Worm (Caenorhabditis elegans): ENCODE results near the gene fbxa-151.
A peak's percentile ranks its signal among the peaks of the same experiment; 100 is the strongest.
"Not testable (repeated sequence)": the region's sequence is repeated elsewhere in the genome, so short reads cannot be mapped to it uniquely, and the experiment has no call there.

Gene fbxa-151

DNA sequence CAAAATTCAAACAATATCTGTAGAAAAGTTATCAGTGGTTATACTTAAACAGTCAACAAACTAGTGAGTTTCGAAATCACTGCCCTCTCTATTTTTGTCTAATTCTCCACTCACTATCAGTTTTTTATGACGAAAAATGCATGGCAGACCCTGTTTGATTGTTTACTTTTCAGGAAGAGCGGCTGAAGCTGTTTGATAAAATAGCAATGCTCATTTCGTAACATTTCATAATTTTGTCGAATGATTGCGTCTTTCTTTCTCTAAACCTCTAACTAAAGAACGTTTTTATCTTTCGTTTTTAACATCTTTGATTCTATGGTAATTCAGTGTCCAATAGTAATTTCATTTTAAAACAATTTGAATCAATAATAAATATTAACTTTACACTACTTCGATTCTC, 12.5 kb upstream of the fbxa-151 start (continued):
- TF ChIP-seq lin-14 (GFP tag; optimal IDR thresholded peaks at IDR 0.05) (no peak), mdl-1 (tag; optimal IDR thresholded peaks at IDR 0.05) (peak in 1 of 2 experiments; percentile 27), elt-3 (tag; optimal IDR thresholded peaks at IDR 0.05) (peak in 1 of 6 experiments; percentile 43)

DNA sequence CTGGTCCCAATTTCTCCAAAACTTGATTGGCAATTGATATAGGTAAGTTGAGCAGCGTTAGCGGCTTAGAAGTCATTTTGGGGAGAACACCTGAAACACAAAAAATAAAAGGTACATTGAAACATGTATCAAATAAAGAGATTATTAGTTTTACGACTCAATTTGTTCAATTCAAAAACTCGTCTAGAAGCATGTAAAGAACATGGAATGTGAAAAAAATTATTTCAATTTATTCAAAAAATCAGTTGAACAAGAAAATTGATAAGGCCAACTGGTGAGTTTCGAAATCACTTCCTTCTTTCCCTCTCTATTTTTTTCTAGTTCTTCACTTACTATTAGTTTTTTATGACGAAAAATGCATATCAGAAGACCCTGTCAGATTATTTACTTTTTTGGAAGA, 8.8 kb upstream of the fbxa-151 start, which contains the start of gene fbxa-30:
TSS of gene fbxa-30 (minus strand) at position 101 of the 400 bp plus-strand sequence.
- TF ChIP-seq ama-1 (optimal IDR thresholded peaks at IDR 0.05) (no peak), unc-130 (tag; optimal IDR thresholded peaks at IDR 0.05) (no peak), irx-1 (tag; optimal IDR thresholded peaks at IDR 0.05) (no peak)

DNA sequence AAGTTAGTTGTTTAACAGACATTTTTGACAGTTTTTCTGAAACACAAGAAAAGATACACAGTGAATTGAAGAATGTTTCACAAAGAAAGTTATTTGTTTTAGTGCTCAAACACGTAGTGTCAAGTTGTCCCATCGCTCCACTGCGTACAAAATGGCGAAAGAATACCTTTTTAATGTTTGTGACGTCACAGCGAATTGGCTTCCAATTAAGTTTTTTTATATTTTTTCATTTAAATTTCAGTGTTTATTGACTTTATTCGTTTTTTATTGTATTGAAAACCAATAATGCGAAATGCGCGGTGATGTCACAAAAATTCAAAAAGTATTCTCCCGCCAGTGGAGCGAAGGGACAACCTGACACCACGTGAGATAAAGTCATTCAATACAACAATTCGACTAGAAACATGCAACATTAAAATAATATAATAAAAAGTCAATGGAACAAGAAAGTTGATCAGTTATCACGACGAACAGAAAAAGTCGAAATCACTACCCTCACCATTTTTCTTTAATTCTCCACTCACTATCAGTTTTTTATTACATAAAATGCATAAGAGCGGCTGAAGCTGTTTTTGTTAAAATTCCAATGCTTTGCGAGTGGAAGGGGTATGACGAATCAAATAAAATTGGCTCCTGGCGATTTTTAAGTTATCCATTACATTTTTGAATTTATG, 7.1 kb upstream of the fbxa-151 start, which contains the start of gene fbxa-29:
TSS of gene fbxa-29 (minus strand) at position 51 of the 674 bp plus-strand sequence.
- TF ChIP-seq elt-2 (tag; optimal IDR thresholded peaks at IDR 0.05) (peak; percentile 8), egl-13 (tag; optimal IDR thresholded peaks at IDR 0.05) (no peak)

DNA sequence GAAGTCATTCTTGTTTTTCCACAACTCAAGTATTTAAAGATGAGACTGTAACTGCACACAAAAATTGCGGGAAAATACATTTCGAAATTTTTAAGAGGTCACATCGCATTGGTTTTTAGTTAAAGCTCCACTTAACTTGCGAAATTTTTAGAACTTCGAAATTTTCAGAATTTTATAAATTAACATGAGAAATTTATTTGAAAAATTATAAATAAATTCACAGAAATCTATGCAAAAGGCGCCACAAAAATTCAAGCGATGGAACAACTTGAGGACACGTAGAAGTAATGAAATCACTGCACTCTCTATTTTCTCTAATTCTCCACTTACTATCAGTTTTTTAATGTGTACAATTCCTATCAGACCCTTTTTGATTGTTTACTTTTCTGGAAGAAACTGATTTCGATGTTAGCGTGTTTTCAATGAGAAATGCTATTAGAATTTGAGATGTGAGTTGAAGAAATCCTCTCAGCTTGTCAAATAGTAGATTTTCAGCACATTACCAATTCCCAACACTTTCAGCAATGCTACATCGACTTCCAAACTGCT, 4.8 kb upstream of the fbxa-151 start, which contains the start of gene fbxa-31:
TSS of gene fbxa-31 (minus strand) at position 51 of the 549 bp plus-strand sequence.
- TF ChIP-seq hlh-4 (tag; optimal IDR thresholded peaks at IDR 0.05) (no peak), nhr-237 (tag; optimal IDR thresholded peaks at IDR 0.05) (no peak), lin-35 (GFP tag; optimal IDR thresholded peaks at IDR 0.05) (peak in 1 of 2 experiments; percentile 27), elt-2 (tag; optimal IDR thresholded peaks at IDR 0.05) (peak; percentile 24), efl-1 (optimal IDR thresholded peaks at IDR 0.05) (no peak), efl-1 (GFP tag; optimal IDR thresholded peaks at IDR 0.05 in 1 of 2) (peak in 1 of 2 experiments; percentile 26)

DNA sequence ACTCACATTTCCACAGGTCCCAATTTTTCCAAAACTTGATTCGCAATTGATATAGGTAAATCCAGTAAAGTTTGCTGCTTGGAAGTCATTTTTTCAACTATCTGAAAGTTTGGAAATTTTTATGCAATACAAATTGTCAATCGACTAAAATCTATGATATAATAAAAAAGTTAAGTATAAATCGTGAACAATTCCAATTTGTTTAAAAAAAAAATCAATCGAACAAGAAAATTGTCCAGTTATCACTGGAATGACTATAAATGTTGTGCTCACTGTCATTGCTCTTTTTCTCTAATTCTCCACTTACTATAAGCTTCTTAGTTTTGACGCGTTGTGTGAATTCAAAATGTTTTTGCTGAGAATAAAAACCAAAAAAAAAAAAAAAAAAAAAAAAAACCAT, 2.5 kb upstream of the fbxa-151 start, which contains the start of gene fbxa-32:
TSS of gene fbxa-32 (minus strand) at position 101 of the 400 bp plus-strand sequence.
- TF ChIP-seq nhr-20 (tag; optimal IDR thresholded peaks at IDR 0.05) = no peak
- TF ChIP-seq elt-2 (tag; optimal IDR thresholded peaks at IDR 0.05) = peak; percentile 16
- TF ChIP-seq ceh-8 (GFP tag; optimal IDR thresholded peaks at IDR 0.05) = no peak
- TF ChIP-seq vab-15 (tag; optimal IDR thresholded peaks at IDR 0.05) = no peak

DNA sequence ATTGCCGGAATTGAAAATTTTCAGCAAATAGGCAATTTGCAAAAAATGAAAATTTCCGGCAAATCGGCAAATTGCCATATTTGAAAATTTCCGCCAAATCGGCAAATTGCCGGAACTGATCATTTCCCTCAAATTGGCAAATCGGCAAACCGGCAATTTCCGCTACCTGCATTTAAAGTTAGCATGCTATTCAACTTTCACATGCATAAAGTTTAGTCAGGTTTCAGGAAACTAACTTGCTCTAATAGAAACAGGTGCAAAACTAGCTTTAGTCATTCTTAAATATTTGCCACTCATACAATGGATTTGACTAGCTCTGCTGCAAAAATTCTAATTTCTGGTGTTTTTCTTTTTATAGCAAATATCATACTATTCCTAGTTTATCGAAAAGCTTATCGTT, 3.0 kb downstream of the fbxa-151 start, which contains the start of gene srz-9:
TSS of gene srz-9 (plus strand) at position 301 of the 400 bp plus-strand sequence.
- not testable (repeated sequence) for TF ChIP-seq nhr-84 (tag; optimal IDR thresholded peaks at IDR 0.05); ets-5 (GFP tag; IDR thresholded peaks at IDR 0.05); lin-39 (tag; optimal IDR thresholded peaks at IDR 0.05)

DNA sequence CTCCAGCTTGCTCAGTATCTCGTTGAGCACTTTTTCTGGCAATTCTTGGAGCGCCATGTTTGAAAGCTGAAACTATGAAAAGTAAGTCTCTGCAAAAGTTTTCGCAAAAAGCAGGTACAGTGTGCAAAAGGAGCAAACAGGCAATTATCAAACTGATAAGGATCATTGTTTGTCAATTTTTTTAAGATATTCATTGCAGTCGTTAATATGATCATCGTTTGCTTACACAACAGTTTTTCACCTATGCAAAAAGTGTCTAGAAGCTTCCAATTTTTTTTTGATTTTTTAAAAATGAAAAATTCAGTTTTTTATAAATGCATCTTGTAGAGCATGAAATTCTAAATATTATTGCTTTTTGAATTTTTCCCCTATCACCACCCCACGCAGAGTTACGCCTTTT, 8.3 kb downstream of the fbxa-151 start, which contains the start of gene fbxa-78:
TSS of gene fbxa-78 (minus strand) at position 101 of the 400 bp plus-strand sequence.
- TF ChIP-seq lin-39, aly-2, F16B12.6 (tag; optimal IDR thresholded peaks at IDR 0.05): not testable (repeated sequence)

DNA sequence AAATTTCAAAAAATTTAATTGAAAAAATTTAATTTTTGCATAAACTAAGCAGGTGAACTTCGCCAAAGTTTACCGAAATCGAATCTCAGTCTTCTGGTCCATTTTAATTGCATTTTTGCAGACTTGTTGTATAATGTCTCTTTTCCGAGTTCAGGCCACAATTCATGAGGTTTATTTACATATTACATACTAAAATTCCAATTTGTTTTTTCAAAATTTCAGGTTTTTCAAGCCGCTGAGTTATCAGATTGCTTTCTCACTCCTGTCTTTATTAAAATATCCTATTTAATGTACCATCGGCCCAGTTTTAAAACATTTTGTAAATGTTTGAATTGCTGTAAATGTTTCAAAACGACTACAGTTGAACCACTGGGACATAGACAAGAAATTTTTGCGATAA, 10.2 kb downstream of the fbxa-151 start, which contains the start of gene fbxa-208:
TSS of gene fbxa-208 (plus strand) at position 301 of the 400 bp plus-strand sequence.
- TF ChIP-seq unc-130 (tag; optimal IDR thresholded peaks at IDR 0.05); ama-1 (optimal IDR thresholded peaks at IDR 0.05); nhr-28 (tag; optimal IDR thresholded peaks at IDR 0.05): not testable (repeated sequence)

DNA sequence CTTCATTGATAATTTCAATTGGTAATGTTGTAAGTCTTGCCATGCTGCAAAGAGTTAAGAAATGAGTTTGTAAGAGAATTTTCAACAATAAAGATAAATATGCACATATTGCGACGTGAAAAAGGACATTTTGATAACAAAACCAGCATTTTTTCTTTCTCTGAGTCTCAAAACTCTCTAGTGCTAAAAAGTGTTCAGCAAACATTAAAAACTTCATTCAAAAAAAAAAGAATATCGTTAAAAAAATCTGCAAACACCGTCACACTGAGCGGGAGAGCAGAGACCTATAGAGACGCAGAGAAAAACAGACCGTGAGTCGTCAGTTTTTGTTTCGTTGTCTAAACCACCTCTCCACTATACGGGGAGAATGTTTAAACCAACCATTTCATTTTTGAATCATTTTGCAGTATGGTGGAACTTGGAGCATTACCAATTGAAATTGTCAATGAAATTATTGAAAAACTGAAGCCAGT, 17.6 kb downstream of the fbxa-151 start, which contains the start of the genes fbxa-76 and fbxa-77:
TSS of gene fbxa-76 (minus strand) at position 51 of the 473 bp plus-strand sequence.
TSS of gene fbxa-77 (plus strand) at position 365 of the 473 bp plus-strand sequence.
- TF ChIP-seq C16A3.4 (tag; optimal IDR thresholded peaks at IDR 0.05) (peak; percentile 17), sptf-1 (tag; optimal IDR thresholded peaks at IDR 0.05) (no peak), unc-30 (tag; optimal IDR thresholded peaks at IDR 0.05) (no peak), nhr-28 (tag; optimal IDR thresholded peaks at IDR 0.05) (no peak), lsy-2 (tag; optimal IDR thresholded peaks at IDR 0.05) (peak in 1 of 2 experiments; percentile 64), elt-3 (tag; optimal IDR thresholded peaks at IDR 0.05) (no peak), mep-1 (tag; optimal IDR thresholded peaks at IDR 0.05) (peak; percentile 13), nhr-20 (tag; optimal IDR thresholded peaks at IDR 0.05) (peak; percentile 6), isw-1 (GFP tag; IDR thresholded peaks at IDR 0.05) (no peak), tlp-1 (tag; optimal IDR thresholded peaks at IDR 0.05) (no peak), mdl-1 (tag; optimal IDR thresholded peaks at IDR 0.05) (peak in 1 of 2 experiments; percentile 6), Y116A8C.19 (tag; optimal IDR thresholded peaks at IDR 0.05; ENCODE audit: borderline replicate concordance) (no peak), rnt-1 (tag; optimal IDR thresholded peaks at IDR 0.05) (no peak), ceh-82 (tag; optimal IDR thresholded peaks at IDR 0.05) (no peak), lin-35 (GFP tag; optimal IDR thresholded peaks at IDR 0.05) (peak; percentile 41 to 65), nhr-19 (GFP tag; conservative IDR thresholded peaks at IDR 0.05) (no peak), elt-2 (tag; optimal IDR thresholded peaks at IDR 0.05) (peak; percentile 5)

Data from whole organism, L1 larva.